Fruit fly (Drosophila melanogaster) S2 (cell line): ENCODE results near the gene dlp.

Experiments used
- CG8478 ChIP-seq: fragments of >200 bp; optimal IDR thresholded peaks from 2 replicates; lab custom pipeline; 2018
- CTCF ChIP-seq, 2 experiments: fragments of >200 bp; optimal IDR thresholded peaks; 2 replicates each; lab custom pipeline; 2018

- no peak for TF ChIP-seq CG8478
- no peak for TF ChIP-seq CTCF (optimal IDR thresholded peaks at IDR 0.05; lab: Kevin White, UChicago)
Observed at dm6 chr3L:14634773-14635563, 2.6 kb downstream of the dlp start.
